Fruit fly (Drosophila melanogaster) whole organism, pupa: ENCODE data around the gene CG15916.

Experiments used
- CG12605 ChIP-seq: fragments of 200-800 bp; sonication (Bioruptor generic); IDR thresholded peaks from 2 replicates; pipeline ENCODE4 v1.3.6; 2022; ENCODE audit warnings: missing biosample characterization, missing genetic modification characterization
- CG14655 ChIP-seq: fragments of 200-800 bp; sonication (Bioruptor generic); optimal IDR thresholded peaks from 3 replicates; lab custom pipeline; 2017; ENCODE audit warnings: mild to moderate bottlenecking, missing biosample characterization, missing genetic modification reagents, missing genetic modification characterization
- CG15710 ChIP-seq: fragments of 200-800 bp; sonication (Bioruptor generic); optimal IDR thresholded peaks from 2 replicates; lab custom pipeline; 2018; ENCODE audit warnings: missing biosample characterization, mild to moderate bottlenecking, missing genetic modification characterization, moderate library complexity
- CG32121 ChIP-seq: fragments of 200-800 bp; sonication (Bioruptor generic); IDR thresholded peaks from 2 replicates; pipeline ENCODE4 v1.3.6; 2022; ENCODE audit warnings: missing biosample characterization, missing genetic modification characterization
- CG34367 ChIP-seq: fragments of 200-800 bp; sonication (Bioruptor generic); optimal IDR thresholded peaks from 2 replicates; lab custom pipeline; 2018; ENCODE audit warnings: missing biosample characterization, mild to moderate bottlenecking, missing genetic modification characterization
- EcR ChIP-seq: fragments of 200-800 bp; sonication (Bioruptor generic); optimal IDR thresholded peaks from 3 replicates; lab custom pipeline; 2019; ENCODE audit warnings: missing biosample characterization, missing genetic modification characterization, mild to moderate bottlenecking, moderate library complexity, missing genetic modification reagents
- Ets98B ChIP-seq: fragments of 200-800 bp; sonication (Bioruptor generic); IDR thresholded peaks from 2 replicates; pipeline ENCODE4 v1.3.6; 2022; ENCODE audit warnings: missing biosample characterization, missing genetic modification characterization
- Snoo ChIP-seq: fragments of 200-800 bp; sonication (Bioruptor generic); optimal IDR thresholded peaks from 3 replicates; lab custom pipeline; 2017; ENCODE audit warnings: missing biosample characterization, mild to moderate bottlenecking, missing genetic modification characterization, inconsistent platforms
- fd96Ca ChIP-seq: fragments of 200-800 bp; sonication (Bioruptor generic); IDR thresholded peaks from 3 replicates; pipeline ENCODE4 v1.3.6; 2022; ENCODE audit warnings: missing biosample characterization, missing genetic modification characterization
- rn ChIP-seq: fragments of 200-800 bp; sonication (Bioruptor generic); IDR thresholded peaks from 2 replicates; pipeline ENCODE4 v1.3.6; 2022; ENCODE audit warnings: missing biosample characterization, missing genetic modification characterization

dm6 chrX:15889780-15890608 lies at the start of gene CG15916, which contains the start of gene MSBP:
- TF ChIP-seq CG15710 (tag; lab: Kevin White, UChicago): peak; percentile 32
- no peak for TF ChIP-seq CG14655 (GFP tag; lab: Kevin White, UChicago)
- no peak for TF ChIP-seq Ets98B
- TF ChIP-seq EcR: no peak
- TF ChIP-seq fd96Ca (GFP tag; lab: Robert Waterston, UW): no peak
- peak; percentile 18 for TF ChIP-seq CG34367
- peak; percentile 13 for TF ChIP-seq Snoo (tag; lab: Kevin White, UChicago)
- TF ChIP-seq CG12605 (GFP tag; lab: Robert Waterston, UW): no peak
- TF ChIP-seq CG32121 (GFP tag; lab: Robert Waterston, UW): no peak
- no peak for TF ChIP-seq rn
